Fruit fly (Drosophila melanogaster) whole organism, embryonic: ENCODE measurements around the gene I-2.
A peak's percentile ranks its signal among the peaks of the same experiment; 100 is the strongest.

ENCODE experiments used
- ATbp ChIP-seq: fragments of 200-800 bp; sonication (Bioruptor generic); optimal IDR thresholded peaks from 2 replicates; lab custom pipeline; 2017; ENCODE audit warnings: missing biosample characterization, mild to moderate bottlenecking, missing genetic modification characterization, missing genetic modification reagents
- CG10267 ChIP-seq: fragments of 200-800 bp; sonication (Bioruptor generic); optimal IDR thresholded peaks from 2 replicates; lab custom pipeline; 2018; ENCODE audit warnings: missing biosample characterization, mild to moderate bottlenecking, missing genetic modification characterization, moderate library complexity
- CG10321 ChIP-seq: fragments of 200-800 bp; sonication (Bioruptor generic); IDR thresholded peaks from 2 replicates; pipeline ENCODE4 v1.3.6; 2022; ENCODE audit warnings: missing biosample characterization, missing genetic modification characterization
- CG11247 ChIP-seq: fragments of 200-800 bp; sonication (Bioruptor generic); IDR thresholded peaks from 2 replicates; pipeline ENCODE4 v1.3.6; 2022; ENCODE audit warnings: missing biosample characterization, missing genetic modification characterization
- CG12104 ChIP-seq: fragments of 200-800 bp; sonication (Bioruptor generic); optimal IDR thresholded peaks from 3 replicates; lab custom pipeline; 2016; ENCODE audit warnings: missing biosample characterization, missing genetic modification characterization
- CG12236 ChIP-seq: fragments of 200-800 bp; sonication (Bioruptor generic); optimal IDR thresholded peaks from 2 replicates; lab custom pipeline; 2016; ENCODE audit warnings: missing biosample characterization, missing genetic modification characterization
- CG16815 ChIP-seq: fragments of 200-800 bp; sonication (Bioruptor generic); optimal IDR thresholded peaks from 3 replicates; lab custom pipeline; 2017; ENCODE audit warnings: missing biosample characterization, mild to moderate bottlenecking, missing genetic modification characterization
- CG17328 ChIP-seq: fragments of 200-800 bp; sonication (Bioruptor generic); IDR thresholded peaks from 2 replicates; pipeline ENCODE4 v1.3.6; 2022; ENCODE audit warnings: missing biosample characterization, missing genetic modification characterization
- CG18262 ChIP-seq: fragments of 200-800 bp; optimal IDR thresholded peaks from 3 replicates; lab custom pipeline; 2019; ENCODE audit warnings: missing biosample characterization, mild to moderate bottlenecking, missing genetic modification characterization, moderate library complexity
- CG3838 ChIP-seq: fragments of 200-800 bp; sonication (Bioruptor generic); optimal IDR thresholded peaks from 3 replicates; lab custom pipeline; 2016; ENCODE audit warnings: missing biosample characterization, missing genetic modification characterization
- CG3995 ChIP-seq: fragments of 200-800 bp; sonication (Bioruptor generic); optimal IDR thresholded peaks from 3 replicates; lab custom pipeline; 2016; ENCODE audit warnings: missing biosample characterization, missing genetic modification characterization
- CG6791 ChIP-seq: fragments of 200-800 bp; sonication (Bioruptor generic); IDR thresholded peaks from 3 replicates; pipeline ENCODE4 v1.3.6; 2022; ENCODE audit warnings: missing biosample characterization, missing genetic modification characterization; ENCODE audit not compliant: partially characterized antibody
- CG7372 ChIP-seq: fragments of 200-800 bp; sonication (Bioruptor generic); IDR thresholded peaks from 2 replicates; pipeline ENCODE4 v1.3.6; 2022; ENCODE audit warnings: missing biosample characterization, missing genetic modification characterization
- CG7928 ChIP-seq: fragments of 200-800 bp; sonication (Bioruptor generic); optimal IDR thresholded peaks from 2 replicates; lab custom pipeline; 2017; ENCODE audit warnings: missing biosample characterization, mild to moderate bottlenecking, missing genetic modification characterization
- CG7963 ChIP-seq: fragments of 200-800 bp; sonication (Bioruptor generic); IDR thresholded peaks from 3 replicates; pipeline ENCODE4 v1.3.6; 2022; ENCODE audit warnings: missing biosample characterization, missing genetic modification characterization; ENCODE audit not compliant: partially characterized antibody
- CG9932 ChIP-seq: fragments of 200-800 bp; sonication (Bioruptor generic); IDR thresholded peaks from 2 replicates; pipeline ENCODE4 v1.3.6; 2022; ENCODE audit warnings: missing biosample characterization, missing genetic modification characterization
- CHES-1-like ChIP-seq: fragments of 200-800 bp; sonication (Bioruptor generic); optimal IDR thresholded peaks from 2 replicates; lab custom pipeline; 2016; ENCODE audit warnings: missing biosample characterization, missing genetic modification characterization
- CTCF ChIP-seq: fragments of 200-800 bp; sonication (Bioruptor generic); optimal IDR thresholded peaks from 2 replicates; lab custom pipeline; 2017; ENCODE audit warnings: missing biosample characterization, mild to moderate bottlenecking, missing genetic modification characterization, moderate library complexity
- Chrac-16 ChIP-seq: fragments of 200-800 bp; sonication (Bioruptor generic); optimal IDR thresholded peaks from 3 replicates; lab custom pipeline; 2016; ENCODE audit warnings: missing biosample characterization, missing genetic modification characterization
- Deaf1 ChIP-seq: fragments of 200-800 bp; optimal IDR thresholded peaks from 3 replicates; lab custom pipeline; 2019; ENCODE audit warnings: missing biosample characterization, mild to moderate bottlenecking, missing genetic modification characterization, moderate library complexity
- Dref ChIP-seq: fragments of 200-800 bp; sonication (Bioruptor generic); IDR thresholded peaks from 2 replicates; pipeline ENCODE4 v1.3.6; 2022; ENCODE audit warnings: missing biosample characterization, missing genetic modification characterization
- Ets97D ChIP-seq: fragments of 200-800 bp; sonication (Bioruptor generic); optimal IDR thresholded peaks from 3 replicates; lab custom pipeline; 2016; ENCODE audit warnings: missing biosample characterization, missing genetic modification characterization
- HmgZ ChIP-seq: fragments of 200-800 bp; sonication (Bioruptor generic); optimal IDR thresholded peaks from 2 replicates; lab custom pipeline; 2018; ENCODE audit warnings: missing biosample characterization, mild to moderate bottlenecking, missing genetic modification characterization
- Hr51 ChIP-seq, 2 experiments: fragments of 200-800 bp; sonication (Bioruptor generic); optimal IDR thresholded peaks; 2 replicates in 1 of 2; 3 replicates in 1 of 2; lab custom pipeline; 2016 to 2018; ENCODE audit warnings: missing biosample characterization in 2 of 2, missing genetic modification characterization in 2 of 2, mild to moderate bottlenecking in 1 of 2, moderate library complexity in 1 of 2
- NC2α ChIP-seq: fragments of 200-800 bp; sonication (Bioruptor generic); optimal IDR thresholded peaks from 2 replicates; lab custom pipeline; 2016; ENCODE audit warnings: missing biosample characterization, missing genetic modification characterization
- Nf-YA ChIP-seq: fragments of 200-800 bp; sonication (Bioruptor generic); IDR thresholded peaks from 2 replicates; pipeline ENCODE4 v1.3.6; 2022; ENCODE audit warnings: missing biosample characterization, missing genetic modification characterization
- Oli ChIP-seq: fragments of 200-800 bp; sonication (Bioruptor generic); optimal IDR thresholded peaks from 2 replicates; lab custom pipeline; 2018; ENCODE audit warnings: missing biosample characterization, mild to moderate bottlenecking, missing genetic modification characterization, moderate library complexity
- Optix ChIP-seq: fragments of 200-800 bp; sonication (Bioruptor generic); IDR thresholded peaks from 3 replicates; pipeline ENCODE4 v1.3.6; 2022; ENCODE audit warnings: missing biosample characterization, missing genetic modification characterization
- Scr ChIP-seq: fragments of 200-800 bp; sonication (Bioruptor generic); IDR thresholded peaks from 2 replicates; pipeline ENCODE4 v1.3.6; 2022; ENCODE audit warnings: missing biosample characterization, missing genetic modification characterization; ENCODE audit not compliant: partially characterized antibody
- Sry-δ ChIP-seq: fragments of 200-800 bp; sonication (Bioruptor generic); optimal IDR thresholded peaks from 2 replicates; lab custom pipeline; 2016; ENCODE audit warnings: missing biosample characterization, missing genetic modification characterization
- Ssrp ChIP-seq: fragments of 200-800 bp; sonication (Bioruptor generic); optimal IDR thresholded peaks from 2 replicates; lab custom pipeline; 2018; ENCODE audit warnings: missing biosample characterization, mild to moderate bottlenecking, missing genetic modification characterization, moderate library complexity
- cg ChIP-seq: fragments of 200-800 bp; sonication (Bioruptor generic); optimal IDR thresholded peaks from 3 replicates; lab custom pipeline; 2019; ENCODE audit warnings: missing biosample characterization, mild to moderate bottlenecking, missing genetic modification characterization, moderate library complexity
- chinmo ChIP-seq: fragments of 200-800 bp; sonication (Bioruptor generic); IDR thresholded peaks from 4 replicates; pipeline ENCODE4 v1.3.6; 2022; ENCODE audit warnings: missing biosample characterization, missing genetic modification characterization; ENCODE audit not compliant: partially characterized antibody
- crol ChIP-seq: fragments of 200-800 bp; sonication (Bioruptor generic); IDR thresholded peaks from 2 replicates; pipeline ENCODE4 v1.3.6; 2022; ENCODE audit warnings: missing biosample characterization, missing genetic modification characterization
- crp ChIP-seq, 2 experiments: fragments of 200-800 bp; sonication (Bioruptor generic); optimal IDR thresholded peaks; 2 replicates in 1 of 2; 3 replicates in 1 of 2; lab custom pipeline; 2017; ENCODE audit warnings: missing biosample characterization in 2 of 2, missing genetic modification characterization in 2 of 2, mild to moderate bottlenecking in 1 of 2, moderate library complexity in 1 of 2
- esg ChIP-seq: fragments of 200-800 bp; sonication (Bioruptor generic); conservative IDR thresholded peaks from 2 replicates; pipeline ENCODE4 v1.3.6; 2022; ENCODE audit warnings: missing biosample characterization, missing genetic modification characterization
- eyg ChIP-seq: fragments of 200-800 bp; sonication (Bioruptor generic); optimal IDR thresholded peaks from 3 replicates; lab custom pipeline; 2016; ENCODE audit warnings: missing biosample characterization, missing genetic modification characterization
- fd96Cb ChIP-seq: fragments of 200-800 bp; sonication (Bioruptor generic); optimal IDR thresholded peaks from 2 replicates; lab custom pipeline; 2018; ENCODE audit warnings: missing biosample characterization, mild to moderate bottlenecking, missing genetic modification characterization, moderate library complexity
- gfzf ChIP-seq: fragments of 200-800 bp; sonication (Bioruptor generic); optimal IDR thresholded peaks from 2 replicates; lab custom pipeline; 2016; ENCODE audit warnings: missing biosample characterization, mild to moderate bottlenecking, missing genetic modification characterization, moderate library complexity
- hb ChIP-seq: fragments of 200-800 bp; sonication (Bioruptor generic); IDR thresholded peaks from 3 replicates; pipeline ENCODE4 v1.3.6; 2022; ENCODE audit warnings: missing biosample characterization, missing genetic modification characterization; ENCODE audit not compliant: partially characterized antibody
- hbn ChIP-seq: fragments of 200-800 bp; sonication (Bioruptor generic); IDR thresholded peaks from 2 replicates; pipeline ENCODE4 v1.3.6; 2022; ENCODE audit warnings: missing biosample characterization, missing genetic modification characterization; ENCODE audit not compliant: partially characterized antibody
- mirr ChIP-seq: fragments of 200-800 bp; sonication (Bioruptor generic); optimal IDR thresholded peaks from 3 replicates; lab custom pipeline; 2018; ENCODE audit warnings: missing biosample characterization, mild to moderate bottlenecking, missing genetic modification characterization
- pros ChIP-seq: fragments of 200-800 bp; sonication (Bioruptor generic); optimal IDR thresholded peaks from 3 replicates; lab custom pipeline; 2019; ENCODE audit warnings: missing biosample characterization, mild to moderate bottlenecking, missing genetic modification characterization, moderate library complexity
- pum ChIP-seq: fragments of 200-800 bp; sonication (Bioruptor generic); optimal IDR thresholded peaks from 2 replicates; lab custom pipeline; 2016; ENCODE audit warnings: missing biosample characterization, missing genetic modification characterization
- run ChIP-seq: fragments of 200-800 bp; sonication (Bioruptor generic); optimal IDR thresholded peaks from 3 replicates; lab custom pipeline; 2018; ENCODE audit warnings: missing biosample characterization, mild to moderate bottlenecking, missing genetic modification characterization
- schlank ChIP-seq: fragments of 200-800 bp; sonication (Bioruptor generic); optimal IDR thresholded peaks from 2 replicates; lab custom pipeline; 2018; ENCODE audit warnings: missing biosample characterization, mild to moderate bottlenecking, missing genetic modification characterization
- shn ChIP-seq: fragments of 200-800 bp; sonication (Bioruptor generic); optimal IDR thresholded peaks from 3 replicates; lab custom pipeline; 2016; ENCODE audit warnings: missing biosample characterization, missing genetic modification characterization
- sisA ChIP-seq: fragments of 200-800 bp; sonication (Bioruptor generic); IDR thresholded peaks from 2 replicates; pipeline ENCODE4 v1.3.6; 2022; ENCODE audit warnings: missing biosample characterization, missing genetic modification characterization
- slp2 ChIP-seq: fragments of 200-800 bp; sonication (Bioruptor generic); optimal IDR thresholded peaks from 2 replicates; lab custom pipeline; 2016; ENCODE audit warnings: missing biosample characterization, missing genetic modification characterization
- sna ChIP-seq: fragments of 200-800 bp; sonication (Bioruptor generic); IDR thresholded peaks from 2 replicates; pipeline ENCODE4 v1.3.6; 2022; ENCODE audit warnings: missing biosample characterization, missing genetic modification characterization; ENCODE audit not compliant: partially characterized antibody

I-2 gene

dm6 chr3L:9836524-9837047 is at the start of gene I-2:
Gene I-2 (minus strand): TSS chr3L:9836805.
- TF ChIP-seq slp2 (GFP tag; lab: Kevin White, UChicago) (no peak), HmgZ (tag; lab: Kevin White, UChicago) (peak; percentile 51), CG17328 (no peak), CG16815 (GFP tag; lab: Kevin White, UChicago) (no peak), sna (peak; percentile 58), CG10321 (GFP tag; lab: Robert Waterston, UW) (no peak), gfzf (peak; percentile 51), Nf-YA (no peak), shn (GFP tag; lab: Kevin White, UChicago) (no peak), Oli (tag; lab: Kevin White, UChicago) (no peak), pros (GFP tag; lab: Kevin White, UChicago) (no peak), CG7963 (GFP tag; lab: Robert Waterston, UW) (peak; percentile 52; the same call in 2 of the 3 replicates), CG7928 (GFP tag; lab: Kevin White, UChicago) (no peak), Chrac-16 (GFP tag; lab: Kevin White, UChicago) (peak; percentile 12), Optix (GFP tag; lab: Robert Waterston, UW) (no peak), hb (GFP tag; lab: Robert Waterston, UW) (peak; percentile 73; the same call in 2 of the 3 replicates), CG6791 (peak; percentile 88), crol (GFP tag; lab: Robert Waterston, UW) (no peak), Sry-δ (GFP tag; lab: Kevin White, UChicago) (peak; percentile 98), Scr (GFP tag; lab: Robert Waterston, UW) (peak; percentile 86), Deaf1 (tag; lab: Kevin White, UChicago) (no peak), CG7372 (GFP tag; lab: Robert Waterston, UW) (no peak), CHES-1-like (GFP tag; lab: Kevin White, UChicago) (no peak), CG12236 (GFP tag; lab: Kevin White, UChicago) (no peak), CG18262 (tag; lab: Kevin White, UChicago) (no peak), CG10267 (peak; percentile 43), schlank (tag; lab: Kevin White, UChicago) (no peak), CG3838 (GFP tag; lab: Kevin White, UChicago) (no peak), CTCF (GFP tag; lab: Kevin White, UChicago) (peak; percentile 62), chinmo (GFP tag; lab: Robert Waterston, UW) (peak; percentile 61; the same call in 1 of the 4 replicates), mirr (GFP tag; lab: Kevin White, UChicago) (no peak), CG3995 (peak; percentile 64), NC2α (GFP tag; lab: Kevin White, UChicago) (no peak), cg (GFP tag; lab: Kevin White, UChicago) (no peak), CG11247 (no peak), sisA (no peak), Ets97D (GFP tag; lab: Kevin White, UChicago) (peak; percentile 16), eyg (GFP tag; lab: Kevin White, UChicago) (no peak), run (no peak), CG12104 (no peak), Ssrp (tag; lab: Kevin White, UChicago) (no peak), fd96Cb (no peak), esg (GFP tag; lab: Robert Waterston, UW) (no peak), crp (GFP tag; optimal IDR thresholded peaks at IDR 0.05; lab: Kevin White, UChicago) (peak in 1 of 2 experiments; percentile 41), hbn (GFP tag; lab: Robert Waterston, UW) (peak; percentile 70), CG9932 (GFP tag; lab: Robert Waterston, UW) (peak; percentile 70), ATbp (no peak), Dref (GFP tag; lab: Robert Waterston, UW) (peak; percentile 92), pum (no peak), Hr51 (GFP tag; optimal IDR thresholded peaks at IDR 0.05; lab: Kevin White, UChicago) (no peak)
